Worm (Caenorhabditis elegans) whole organism, L1 larva: ENCODE data around the gene E02H1.6.

ENCODE experiments used
- C04F5.9 ChIP-seq: sonication (generic microtip); optimal IDR thresholded peaks from 2 replicates; lab custom pipeline; 2016; ENCODE audit warnings: missing genetic modification characterization, missing compliant biosample characterization
- C16A3.4 ChIP-seq: fragments of 150-350 bp; optimal IDR thresholded peaks from 2 replicates; lab custom pipeline; 2014; ENCODE audit warnings: missing biosample characterization, missing genetic modification characterization
- F16B12.6 ChIP-seq: fragments of 150-350 bp; optimal IDR thresholded peaks from 2 replicates; lab custom pipeline; 2014; ENCODE audit warnings: missing biosample characterization, missing genetic modification characterization
- aly-2 ChIP-seq: fragments of 150-350 bp; optimal IDR thresholded peaks from 2 replicates; lab custom pipeline; 2014; ENCODE audit warnings: missing biosample characterization, missing genetic modification characterization
- blmp-1 ChIP-seq: fragments of 150-350 bp; optimal IDR thresholded peaks from 2 replicates; lab custom pipeline; 2014; ENCODE audit warnings: missing biosample characterization, missing genetic modification characterization
- ceh-63 ChIP-seq: fragments of 200-800 bp; sonication (Bioruptor generic); optimal IDR thresholded peaks from 2 replicates; lab custom pipeline; 2018; ENCODE audit warnings: mild to moderate bottlenecking, missing genetic modification characterization, missing compliant biosample characterization
- ceh-88 ChIP-seq: fragments of 200-800 bp; sonication (Bioruptor generic); IDR thresholded peaks from 2 replicates; pipeline ENCODE4 v1.3.6; 2022; ENCODE audit warnings: missing genetic modification characterization, missing compliant biosample characterization
- ceh-90 ChIP-seq: sonication (generic microtip); optimal IDR thresholded peaks from 2 replicates; lab custom pipeline; 2016; ENCODE audit warnings: missing genetic modification characterization, missing compliant biosample characterization
- ces-1 ChIP-seq: fragments of 150-350 bp; optimal IDR thresholded peaks from 2 replicates; lab custom pipeline; 2014; ENCODE audit warnings: missing biosample characterization, missing genetic modification reagents, missing genetic modification characterization
- dpl-1 ChIP-seq, 3 experiments: fragments of 150-350 bp in 2 of 3; sonication (generic microtip) in 1 of 3; optimal IDR thresholded peaks; 2 replicates each; lab custom pipeline; 2014 to 2017; ENCODE audit warnings: missing biosample characterization in 3 of 3, missing genetic modification characterization in 3 of 3, missing genetic modification reagents in 3 of 3
- dsc-1 ChIP-seq: sonication (generic microtip); optimal IDR thresholded peaks from 2 replicates; lab custom pipeline; 2016; ENCODE audit warnings: mild to moderate bottlenecking, missing genetic modification characterization, missing compliant biosample characterization
- efl-1 ChIP-seq, 4 experiments: fragments of 150-350 bp; optimal IDR thresholded peaks in 3 of 4; peaks in 1 of 4; 1 replicate in 1 of 4; 2 replicates in 3 of 4; lab custom pipeline; 2014; ENCODE audit warnings: missing biosample characterization in 2 of 4, missing genetic modification characterization in 2 of 4, missing genetic modification reagents in 2 of 4
- efl-3 ChIP-seq: fragments of 200-800 bp; sonication (Bioruptor generic); optimal IDR thresholded peaks from 2 replicates; lab custom pipeline; 2018; ENCODE audit warnings: mild to moderate bottlenecking, missing genetic modification characterization, missing compliant biosample characterization
- egl-27 ChIP-seq, 2 experiments: fragments of 150-350 bp in 1 of 2; sonication (generic microtip); optimal IDR thresholded peaks; 3 replicates each; lab custom pipeline; 2017 to 2018; ENCODE audit warnings: missing biosample characterization in 2 of 2, missing genetic modification characterization in 2 of 2, missing genetic modification reagents in 2 of 2
- elt-3 ChIP-seq, 6 experiments: fragments of 150-350 bp in 1 of 6; sonication (generic microtip); optimal IDR thresholded peaks; 2 replicates each; lab custom pipeline; 2017 to 2018; ENCODE audit warnings: missing biosample characterization in 6 of 6, missing genetic modification characterization in 6 of 6, inconsistent platforms in 1 of 6
- ets-5 ChIP-seq: fragments of 200-800 bp; sonication (Bioruptor generic); IDR thresholded peaks from 2 replicates; pipeline ENCODE4 v1.3.6; 2022; ENCODE audit warnings: missing genetic modification characterization, missing compliant biosample characterization
- fkh-10 ChIP-seq: sonication (generic microtip); optimal IDR thresholded peaks from 2 replicates; lab custom pipeline; 2017; ENCODE audit warnings: missing biosample characterization, missing genetic modification reagents, missing genetic modification characterization
- fkh-8 ChIP-seq: sonication (generic microtip); optimal IDR thresholded peaks from 2 replicates; lab custom pipeline; 2016; ENCODE audit warnings: mild to moderate bottlenecking, missing genetic modification characterization, missing compliant biosample characterization
- lin-39 ChIP-seq: fragments of 150-350 bp; optimal IDR thresholded peaks from 2 replicates; lab custom pipeline; 2014; ENCODE audit warnings: missing biosample characterization, missing genetic modification reagents, missing genetic modification characterization
- lir-3 ChIP-seq: sonication (generic microtip); optimal IDR thresholded peaks from 2 replicates; lab custom pipeline; 2016; ENCODE audit warnings: mild to moderate bottlenecking, missing genetic modification characterization, moderate library complexity, missing compliant biosample characterization; ENCODE audit not compliant: poor library complexity
- lsy-2 ChIP-seq, 2 experiments: fragments of 150-350 bp; optimal IDR thresholded peaks; 2 replicates each; lab custom pipeline; 2014; ENCODE audit warnings: missing biosample characterization in 2 of 2, missing genetic modification characterization in 2 of 2
- mab-9 ChIP-seq: fragments of 200-800 bp; sonication (Bioruptor generic); IDR thresholded peaks from 2 replicates; pipeline ENCODE4 v1.3.6; 2022; ENCODE audit warnings: missing genetic modification reagents, missing genetic modification characterization, missing compliant biosample characterization
- mep-1 ChIP-seq: fragments of 150-350 bp; optimal IDR thresholded peaks from 2 replicates; lab custom pipeline; 2014; ENCODE audit warnings: missing biosample characterization, missing genetic modification characterization
- nhr-12 ChIP-seq: sonication (generic microtip); optimal IDR thresholded peaks from 2 replicates; lab custom pipeline; 2017; ENCODE audit warnings: missing biosample characterization, missing genetic modification characterization
- nhr-19 ChIP-seq: fragments of 200-800 bp; sonication (Bioruptor generic); conservative IDR thresholded peaks from 2 replicates; pipeline ENCODE4 v1.3.6; 2022; ENCODE audit warnings: missing genetic modification characterization, missing compliant biosample characterization
- nhr-20 ChIP-seq: sonication (generic microtip); optimal IDR thresholded peaks from 2 replicates; lab custom pipeline; 2016; ENCODE audit warnings: mild to moderate bottlenecking, missing genetic modification characterization, missing compliant biosample characterization
- nhr-28 ChIP-seq: fragments of 150-350 bp; optimal IDR thresholded peaks from 2 replicates; lab custom pipeline; 2014; ENCODE audit warnings: missing biosample characterization, missing genetic modification characterization
- nhr-47 ChIP-seq: sonication (generic microtip); optimal IDR thresholded peaks from 2 replicates; lab custom pipeline; 2016; ENCODE audit warnings: mild to moderate bottlenecking, missing genetic modification characterization, moderate library complexity, missing compliant biosample characterization
- nhr-71 ChIP-seq: sonication (generic microtip); optimal IDR thresholded peaks from 2 replicates; lab custom pipeline; 2016; ENCODE audit warnings: mild to moderate bottlenecking, missing genetic modification characterization, moderate library complexity, missing compliant biosample characterization
- nhr-76 ChIP-seq: sonication (generic microtip); optimal IDR thresholded peaks from 2 replicates; lab custom pipeline; 2017; ENCODE audit warnings: missing biosample characterization, missing genetic modification characterization
- nhr-84 ChIP-seq: sonication (generic microtip); optimal IDR thresholded peaks from 2 replicates; lab custom pipeline; 2017; ENCODE audit warnings: missing biosample characterization, missing genetic modification characterization
- pag-3 ChIP-seq: sonication (generic microtip); optimal IDR thresholded peaks from 2 replicates; lab custom pipeline; 2017; ENCODE audit warnings: missing genetic modification characterization, mild to moderate bottlenecking, missing compliant biosample characterization, antibody characterized with exemption, borderline replicate concordance; ENCODE audit not compliant: insufficient read depth
- rnt-1 ChIP-seq: sonication (generic microtip); optimal IDR thresholded peaks from 2 replicates; lab custom pipeline; 2016; ENCODE audit warnings: mild to moderate bottlenecking, missing genetic modification characterization, moderate library complexity, missing compliant biosample characterization
- skn-1 ChIP-seq: fragments of 150-350 bp; optimal IDR thresholded peaks from 2 replicates; lab custom pipeline; 2014; ENCODE audit warnings: missing biosample characterization, missing genetic modification characterization
- snpc-4 ChIP-seq: fragments of 150-350 bp; optimal IDR thresholded peaks from 2 replicates; lab custom pipeline; 2014; ENCODE audit warnings: missing biosample characterization, missing genetic modification characterization
- sox-4 ChIP-seq: sonication (generic microtip); optimal IDR thresholded peaks from 2 replicates; lab custom pipeline; 2016; ENCODE audit warnings: missing genetic modification characterization, missing compliant biosample characterization
- sptf-1 ChIP-seq: fragments of 150-350 bp; optimal IDR thresholded peaks from 2 replicates; lab custom pipeline; 2014; ENCODE audit warnings: missing biosample characterization, missing genetic modification characterization
- sup-37 ChIP-seq: fragments of 200-800 bp; sonication (Bioruptor generic); optimal IDR thresholded peaks from 2 replicates; lab custom pipeline; 2018; ENCODE audit warnings: mild to moderate bottlenecking, missing genetic modification characterization, missing compliant biosample characterization
- tlp-1 ChIP-seq: fragments of 150-350 bp; optimal IDR thresholded peaks from 2 replicates; lab custom pipeline; 2014; ENCODE audit warnings: missing biosample characterization, missing genetic modification characterization
- unc-130 ChIP-seq: fragments of 150-350 bp; optimal IDR thresholded peaks from 2 replicates; lab custom pipeline; 2017; ENCODE audit warnings: missing biosample characterization, missing genetic modification characterization, inconsistent platforms
- unc-30 ChIP-seq: sonication (generic microtip); optimal IDR thresholded peaks from 2 replicates; lab custom pipeline; 2017; ENCODE audit warnings: missing biosample characterization, missing genetic modification characterization
- unc-86 ChIP-seq: sonication (generic microtip); optimal IDR thresholded peaks from 2 replicates; lab custom pipeline; 2016; ENCODE audit warnings: missing genetic modification characterization, missing compliant biosample characterization
- unc-98 ChIP-seq: fragments of 200-800 bp; sonication (Bioruptor generic); IDR thresholded peaks from 2 replicates; pipeline ENCODE4 v1.3.6; 2022; ENCODE audit warnings: missing genetic modification characterization, missing compliant biosample characterization
- vab-15 ChIP-seq: sonication (generic microtip); optimal IDR thresholded peaks from 2 replicates; lab custom pipeline; 2017; ENCODE audit warnings: missing genotype, mild to moderate bottlenecking, missing genetic modification characterization, missing compliant biosample characterization
- zag-1 ChIP-seq: fragments of 150-350 bp; optimal IDR thresholded peaks from 2 replicates; lab custom pipeline; 2014; ENCODE audit warnings: missing biosample characterization, missing genetic modification characterization
- zip-4 ChIP-seq: fragments of 200-800 bp; sonication (Bioruptor generic); optimal IDR thresholded peaks from 2 replicates; lab custom pipeline; 2018; ENCODE audit warnings: mild to moderate bottlenecking, missing genetic modification characterization, moderate library complexity, missing compliant biosample characterization
- ztf-11 ChIP-seq, 2 experiments: sonication (generic microtip); optimal IDR thresholded peaks; 2 replicates each; lab custom pipeline; 2016 to 2017; ENCODE audit warnings: missing genetic modification characterization in 2 of 2, missing biosample characterization in 1 of 2, missing compliant biosample characterization in 1 of 2
- ztf-4 ChIP-seq: fragments of 150-350 bp; optimal IDR thresholded peaks from 2 replicates; lab custom pipeline; 2014; ENCODE audit warnings: missing biosample characterization, missing genetic modification characterization

The E02H1.6 gene

ce11 chrII:9619402-9619862 lies 22.9 kb downstream of the E02H1.6 start (continued):
- TF ChIP-seq ceh-90 (tag; lab: Kevin White, UChicago) (no peak), nhr-19 (GFP tag; lab: Robert Waterston, UW) (peak; percentile 61), blmp-1 (tag; lab: Kevin White, UChicago) (peak; percentile 79), mep-1 (tag; lab: Kevin White, UChicago) (peak; percentile 59), unc-86 (tag; lab: Kevin White, UChicago) (no peak), tlp-1 (no peak), efl-3 (GFP tag; lab: Kevin White, UChicago) (no peak), sptf-1 (tag; lab: Kevin White, UChicago) (no peak), efl-1 (optimal IDR thresholded peaks at IDR 0.05; lab: Kevin White, UChicago) (peak; percentile 33 to 43), efl-1 (GFP tag; optimal IDR thresholded peaks at IDR 0.05 in 1 of 2; lab: Kevin White, UChicago) (no peak), egl-27 (tag; optimal IDR thresholded peaks at IDR 0.05; lab: Kevin White, UChicago) (peak; percentile 2 to 38), dpl-1 (GFP tag; optimal IDR thresholded peaks at IDR 0.05; lab: Kevin White, UChicago) (peak in 1 of 3 experiments; percentile 17), nhr-71 (tag; lab: Kevin White, UChicago) (peak; percentile 80), ztf-4 (tag; lab: Kevin White, UChicago) (no peak), elt-3 (tag; optimal IDR thresholded peaks at IDR 0.05; lab: Kevin White, UChicago) (peak in 5 of 6 experiments; percentile 23 to 79 (median 64)), C16A3.4 (tag; lab: Kevin White, UChicago) (peak; percentile 61), pag-3 (tag; lab: Kevin White, UChicago) (no peak), sup-37 (GFP tag; lab: Kevin White, UChicago) (no peak), C04F5.9 (no peak), lin-39 (tag; lab: Kevin White, UChicago) (no peak), zag-1 (tag; lab: Kevin White, UChicago) (no peak), zip-4 (GFP tag; lab: Kevin White, UChicago) (no peak), fkh-10 (GFP tag; lab: Kevin White, UChicago) (no peak), ceh-63 (GFP tag; lab: Kevin White, UChicago) (no peak), ceh-88 (GFP tag; lab: Robert Waterston, UW) (no peak), aly-2 (tag; lab: Kevin White, UChicago) (peak; percentile 30), nhr-12 (tag; lab: Kevin White, UChicago) (no peak), skn-1 (peak; percentile 32), nhr-84 (tag; lab: Kevin White, UChicago) (no peak), sox-4 (tag; lab: Kevin White, UChicago) (no peak), unc-30 (tag; lab: Kevin White, UChicago) (no peak), F16B12.6 (tag; lab: Kevin White, UChicago) (no peak), dsc-1 (tag; lab: Kevin White, UChicago) (peak; percentile 40), unc-130 (peak; percentile 59), lir-3 (no peak), ces-1 (GFP tag; lab: Kevin White, UChicago) (no peak)

ce11 chrII:9619995-9620535 lies 23.6 kb downstream of the E02H1.6 start:
- peak; percentile 88 for TF ChIP-seq blmp-1 (tag; lab: Kevin White, UChicago)
- peak; percentile 29 for TF ChIP-seq rnt-1 (tag; lab: Kevin White, UChicago)
- peak; percentile 11 for TF ChIP-seq skn-1
- no peak for TF ChIP-seq ztf-11 (tag; optimal IDR thresholded peaks at IDR 0.05; lab: Kevin White, UChicago)

- TF ChIP-seq snpc-4 (tag; lab: Kevin White, UChicago) (no peak), lir-3 (no peak), nhr-20 (peak; percentile 13), unc-30 (tag; lab: Kevin White, UChicago) (no peak), elt-3 (tag; optimal IDR thresholded peaks at IDR 0.05; lab: Kevin White, UChicago) (peak in 5 of 6 experiments; percentile 41 to 89 (median 65)), rnt-1 (tag; lab: Kevin White, UChicago) (no peak), unc-98 (no peak), nhr-76 (tag; lab: Kevin White, UChicago) (no peak), lsy-2 (tag; optimal IDR thresholded peaks at IDR 0.05; lab: Kevin White, UChicago) (peak in 1 of 2 experiments; percentile 39), F16B12.6 (tag; lab: Kevin White, UChicago) (no peak), mab-9 (GFP tag; lab: Robert Waterston, UW) (no peak), skn-1 (no peak), sptf-1 (tag; lab: Kevin White, UChicago) (no peak), ets-5 (no peak), nhr-28 (tag; lab: Kevin White, UChicago) (no peak), vab-15 (peak; percentile 37), fkh-8 (tag; lab: Kevin White, UChicago) (no peak), nhr-47 (tag; lab: Kevin White, UChicago) (no peak), egl-27 (tag; optimal IDR thresholded peaks at IDR 0.05; lab: Kevin White, UChicago) (no peak)
These were observed 24.1 kb downstream of the E02H1.6 start for ce11 chrII:9620616-9621015.
